Worm (Caenorhabditis elegans): ENCODE data around the gene tag-275.

The tag-275 gene

ce11 chrX:6169252-6169651 lies 18.9 kb upstream of the tag-275 start, which contains the start of gene T25B2.2:
TSS of gene T25B2.2 (plus strand) at chrX:6169643.
- no peak for TF ChIP-seq sup-37 (GFP tag; optimal IDR thresholded peaks at IDR 0.05)
- no peak for TF ChIP-seq C16A3.4 (tag; optimal IDR thresholded peaks at IDR 0.05)
- no peak for TF ChIP-seq ztf-11 (tag; optimal IDR thresholded peaks at IDR 0.05)
- TF ChIP-seq tbx-2 (tag; optimal IDR thresholded peaks at IDR 0.05) = no peak
- no peak for TF ChIP-seq nhr-28 (tag; optimal IDR thresholded peaks at IDR 0.05)
- TF ChIP-seq lin-35 (GFP tag; optimal IDR thresholded peaks at IDR 0.05) = peak in 1 of 2 experiments; percentile 40
- peak; percentile 21 for TF ChIP-seq jun-1 (tag; optimal IDR thresholded peaks at IDR 0.05)
- TF ChIP-seq elt-2 (tag; optimal IDR thresholded peaks at IDR 0.05) = peak; percentile 92

DNA sequence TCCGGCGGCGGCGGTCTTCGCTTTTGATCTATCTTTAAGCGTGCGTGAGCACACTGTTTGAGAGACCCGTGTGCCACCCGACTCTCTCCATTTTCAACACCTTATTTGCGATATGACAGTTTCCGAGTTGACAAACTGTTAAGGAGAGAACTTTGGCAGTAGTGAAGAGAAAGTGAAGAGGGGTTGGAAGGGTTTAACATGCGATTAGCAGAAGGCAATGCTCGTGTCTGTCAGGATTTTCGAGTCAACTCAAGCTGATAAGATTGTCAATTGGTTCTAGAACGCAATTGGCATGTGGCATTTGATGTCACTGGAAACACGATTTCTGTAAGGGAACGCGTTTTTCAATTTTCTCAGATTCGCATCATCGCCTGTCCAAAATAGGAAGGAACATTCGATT lies 17.0 kb upstream of the tag-275 start:
- TF ChIP-seq fkh-8 (tag; optimal IDR thresholded peaks at IDR 0.05) (no peak), nhr-84 (tag; optimal IDR thresholded peaks at IDR 0.05) (no peak), C04F5.9 (tag; optimal IDR thresholded peaks at IDR 0.05) (no peak), pag-3 (tag; optimal IDR thresholded peaks at IDR 0.05; ENCODE audit: borderline replicate concordance, insufficient read depth) (no peak), ces-1 (GFP tag; optimal IDR thresholded peaks at IDR 0.05) (no peak), nhr-237 (tag; optimal IDR thresholded peaks at IDR 0.05) (no peak), dsc-1 (tag; optimal IDR thresholded peaks at IDR 0.05) (no peak), aly-2 (tag; optimal IDR thresholded peaks at IDR 0.05) (no peak), aha-1 (tag; optimal IDR thresholded peaks at IDR 0.05) (no peak), elt-3 (tag; optimal IDR thresholded peaks at IDR 0.05) (no peak)

DNA sequence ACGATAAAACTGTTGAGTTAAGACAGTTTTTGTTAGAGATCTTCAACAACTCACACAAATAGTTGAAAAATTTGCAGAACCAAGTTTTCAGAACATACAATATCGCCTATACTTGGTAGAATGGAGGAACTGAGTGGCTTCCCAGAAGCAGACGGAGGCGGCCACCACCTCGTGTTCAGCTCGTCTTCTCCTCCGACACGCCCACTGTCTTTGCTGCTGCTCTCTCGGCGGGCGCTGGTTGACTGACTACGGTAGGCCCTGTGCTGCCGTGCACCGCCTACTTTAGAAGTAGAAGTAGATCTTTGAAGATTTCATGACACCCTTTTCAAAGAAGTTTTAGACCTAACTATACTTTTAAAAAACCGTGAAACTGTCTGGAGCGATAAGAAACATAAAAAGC lies 11.7 kb upstream of the tag-275 start:
- TF ChIP-seq fos-1 (tag; optimal IDR thresholded peaks at IDR 0.05) (no peak), nhr-85 (tag) (no peak), egl-13 (tag; optimal IDR thresholded peaks at IDR 0.05) (no peak), lin-15B (tag; optimal IDR thresholded peaks at IDR 0.05) (no peak), sup-37 (GFP tag; optimal IDR thresholded peaks at IDR 0.05) (no peak), nhr-12 (tag; optimal IDR thresholded peaks at IDR 0.05) (no peak), ces-1 (GFP tag; optimal IDR thresholded peaks at IDR 0.05) (no peak), hlh-17 (GFP tag; optimal IDR thresholded peaks at IDR 0.05; ENCODE audit: borderline replicate concordance) (no peak), hlh-4 (tag; optimal IDR thresholded peaks at IDR 0.05) (no peak)

- TF ChIP-seq lin-15B (tag; optimal IDR thresholded peaks at IDR 0.05) (no peak), pag-3 (tag; optimal IDR thresholded peaks at IDR 0.05; ENCODE audit: borderline replicate concordance, insufficient read depth) (no peak), pax-3 (tag; optimal IDR thresholded peaks at IDR 0.05) (no peak), isw-1 (GFP tag; IDR thresholded peaks at IDR 0.05) (no peak), mdl-1 (tag; optimal IDR thresholded peaks at IDR 0.05) (no peak), skn-1 (tag; optimal IDR thresholded peaks at IDR 0.05) (no peak)
Observed at ce11 chrX:6160427-6160826, 10.1 kb upstream of the tag-275 start, which contains the start of gene odd-2. TSS of gene odd-2 (minus strand) at chrX:6160527.

DNA sequence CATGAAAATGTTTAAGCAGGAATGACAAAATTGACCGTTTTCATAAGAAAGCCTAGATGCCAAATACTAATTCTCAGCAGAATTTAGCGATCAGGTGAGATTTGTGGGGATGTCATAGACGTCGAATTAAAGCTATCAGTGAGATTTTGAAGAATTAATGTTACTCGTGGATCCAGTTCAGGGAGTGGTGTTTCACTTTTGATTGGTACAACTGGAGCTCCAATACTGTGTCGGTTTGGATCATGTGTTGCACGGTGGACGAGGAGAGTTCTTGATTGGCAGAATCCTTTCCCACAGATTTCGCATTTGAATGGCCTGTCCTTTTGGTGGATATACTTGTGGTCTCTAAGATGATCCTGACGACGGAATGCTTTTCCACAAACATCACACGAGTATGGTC lies 9.2 kb upstream of the tag-275 start:
- no peak for TF ChIP-seq ces-1 (GFP tag; optimal IDR thresholded peaks at IDR 0.05)
- TF ChIP-seq mep-1 (tag; optimal IDR thresholded peaks at IDR 0.05) = no peak
- TF ChIP-seq grh-1 (GFP tag; IDR thresholded peaks at IDR 0.05) = no peak
- no peak for TF ChIP-seq pax-3 (tag; optimal IDR thresholded peaks at IDR 0.05)
- TF ChIP-seq nhr-11 (tag; optimal IDR thresholded peaks at IDR 0.05) = no peak
- no peak for TF ChIP-seq fos-1 (tag; optimal IDR thresholded peaks at IDR 0.05)

ce11 chrX:6157411-6157916 lies 7.1 kb upstream of the tag-275 start:
- no peak for TF ChIP-seq nhr-20 (tag; optimal IDR thresholded peaks at IDR 0.05)
- TF ChIP-seq elt-2 (tag; optimal IDR thresholded peaks at IDR 0.05) = peak; percentile 58
- no peak for TF ChIP-seq efl-1 (optimal IDR thresholded peaks at IDR 0.05)
- TF ChIP-seq efl-1 (GFP tag; optimal IDR thresholded peaks at IDR 0.05 in 1 of 2) = peak in 1 of 2 experiments; percentile 66
